Fruit fly (Drosophila melanogaster) whole organism, embryonic: ENCODE results near the gene CG7781.
A peak's percentile ranks its signal among the peaks of the same experiment; 100 is the strongest.

Experiments used
- ATbp ChIP-seq: fragments of 200-800 bp; sonication (Bioruptor generic); optimal IDR thresholded peaks from 2 replicates; lab custom pipeline; 2017; ENCODE audit warnings: missing biosample characterization, mild to moderate bottlenecking, missing genetic modification characterization, missing genetic modification reagents
- CG11085 ChIP-seq: fragments of 200-800 bp; sonication (Bioruptor generic); IDR thresholded peaks from 2 replicates; pipeline ENCODE4 v1.3.6; 2022; ENCODE audit warnings: missing biosample characterization, missing genetic modification characterization
- CG12744 ChIP-seq: fragments of 200-800 bp; sonication (Bioruptor generic); optimal IDR thresholded peaks from 2 replicates; lab custom pipeline; 2016; ENCODE audit warnings: missing biosample characterization, missing genetic modification characterization
- CG13287 ChIP-seq: fragments of 200-800 bp; sonication (Bioruptor generic); IDR thresholded peaks from 2 replicates; pipeline ENCODE4 v1.3.6; 2022; ENCODE audit warnings: missing biosample characterization, missing genetic modification characterization; ENCODE audit not compliant: partially characterized antibody
- CG14014 ChIP-seq: fragments of 200-800 bp; sonication (Bioruptor generic); IDR thresholded peaks from 2 replicates; pipeline ENCODE4 v1.3.6; 2022; ENCODE audit warnings: missing biosample characterization, missing genetic modification characterization
- CG14441 ChIP-seq: fragments of 200-800 bp; sonication (Bioruptor generic); IDR thresholded peaks from 2 replicates; pipeline ENCODE4 v1.3.6; 2022; ENCODE audit warnings: missing biosample characterization, missing genetic modification characterization
- CG14710 ChIP-seq: fragments of 200-800 bp; sonication (Bioruptor generic); optimal IDR thresholded peaks from 3 replicates; lab custom pipeline; 2019; ENCODE audit warnings: missing biosample characterization, mild to moderate bottlenecking, missing genetic modification characterization, moderate library complexity
- CG16863 ChIP-seq: fragments of 200-800 bp; sonication (Bioruptor generic); optimal IDR thresholded peaks from 3 replicates; lab custom pipeline; 2016; ENCODE audit warnings: missing biosample characterization, missing genetic modification characterization
- CG2678 ChIP-seq: fragments of 200-800 bp; sonication (Bioruptor generic); optimal IDR thresholded peaks from 3 replicates; lab custom pipeline; 2019; ENCODE audit warnings: missing biosample characterization, mild to moderate bottlenecking, missing genetic modification characterization, moderate library complexity
- CG3065 ChIP-seq: fragments of 200-800 bp; sonication (Bioruptor generic); optimal IDR thresholded peaks from 2 replicates; lab custom pipeline; 2016; ENCODE audit warnings: missing biosample characterization, missing genetic modification characterization
- CG34224 ChIP-seq: fragments of 200-800 bp; sonication (Bioruptor generic); IDR thresholded peaks from 3 replicates; pipeline ENCODE4 v1.3.6; 2022; ENCODE audit warnings: missing biosample characterization, missing genetic modification characterization; ENCODE audit not compliant: partially characterized antibody
- CG5180 ChIP-seq: fragments of 200-800 bp; sonication (Bioruptor generic); optimal IDR thresholded peaks from 3 replicates; lab custom pipeline; 2017; ENCODE audit warnings: missing biosample characterization, missing genetic modification characterization, mild to moderate bottlenecking, moderate library complexity, missing genetic modification reagents
- CG6272 ChIP-seq: fragments of 200-800 bp; sonication (Bioruptor generic); IDR thresholded peaks from 2 replicates; pipeline ENCODE4 v1.3.6; 2022; ENCODE audit warnings: missing biosample characterization, missing genetic modification characterization
- CG7928 ChIP-seq: fragments of 200-800 bp; sonication (Bioruptor generic); optimal IDR thresholded peaks from 2 replicates; lab custom pipeline; 2017; ENCODE audit warnings: missing biosample characterization, mild to moderate bottlenecking, missing genetic modification characterization
- CG8290 ChIP-seq, 3 experiments: fragments of 200-800 bp; sonication (Bioruptor generic); optimal IDR thresholded peaks; 2 replicates each; lab custom pipeline; 2016 to 2019; ENCODE audit warnings: missing biosample characterization in 3 of 3, missing genetic modification characterization in 3 of 3, mild to moderate bottlenecking in 2 of 3, moderate library complexity in 1 of 3
- CG8478 ChIP-seq: fragments of >200 bp; optimal IDR thresholded peaks from 2 replicates; lab custom pipeline; 2018
- CG9797 ChIP-seq: fragments of 200-800 bp; sonication (Bioruptor generic); optimal IDR thresholded peaks from 3 replicates; lab custom pipeline; 2018; ENCODE audit warnings: missing biosample characterization, mild to moderate bottlenecking, missing genetic modification characterization
- Chrac-16 ChIP-seq: fragments of 200-800 bp; sonication (Bioruptor generic); optimal IDR thresholded peaks from 3 replicates; lab custom pipeline; 2016; ENCODE audit warnings: missing biosample characterization, missing genetic modification characterization
- CkIIα-i1 ChIP-seq: fragments of 200-800 bp; sonication (Bioruptor generic); IDR thresholded peaks from 2 replicates; pipeline ENCODE4 v1.3.6; 2022; ENCODE audit warnings: missing biosample characterization, missing genetic modification characterization
- Dip2 ChIP-seq: fragments of 200-800 bp; sonication (Bioruptor generic); IDR thresholded peaks from 2 replicates; pipeline ENCODE4 v1.3.6; 2022; ENCODE audit warnings: missing biosample characterization, missing genetic modification characterization
- ERR ChIP-seq: fragments of 200-800 bp; sonication (Bioruptor generic); optimal IDR thresholded peaks from 2 replicates; lab custom pipeline; 2016; ENCODE audit warnings: missing biosample characterization, missing genetic modification characterization
- Hr78 ChIP-seq, 2 experiments: fragments of 200-800 bp in 1 of 2; fragments of >200 bp in 1 of 2; sonication (Bioruptor generic) in 1 of 2; optimal IDR thresholded peaks; 2 replicates each; lab custom pipeline; 2017 to 2019; ENCODE audit warnings: missing biosample characterization in 2 of 2, missing genetic modification characterization in 2 of 2, mild to moderate bottlenecking in 1 of 2, moderate library complexity in 1 of 2
- Lim3 ChIP-seq: fragments of 200-800 bp; sonication (Bioruptor generic); IDR thresholded peaks from 2 replicates; pipeline ENCODE4 v1.3.6; 2022; ENCODE audit warnings: missing biosample characterization, missing genetic modification characterization
- MESR4 ChIP-seq: fragments of 200-800 bp; sonication (Bioruptor generic); optimal IDR thresholded peaks from 2 replicates; lab custom pipeline; 2018; ENCODE audit warnings: missing biosample characterization, mild to moderate bottlenecking, missing genetic modification characterization, moderate library complexity
- Meics ChIP-seq: fragments of 200-800 bp; sonication (Bioruptor generic); optimal IDR thresholded peaks from 2 replicates; lab custom pipeline; 2017; ENCODE audit warnings: missing biosample characterization, mild to moderate bottlenecking, missing genetic modification characterization
- abd-A ChIP-seq: fragments of 200-800 bp; sonication (Bioruptor generic); optimal IDR thresholded peaks from 3 replicates; lab custom pipeline; 2019; ENCODE audit warnings: missing biosample characterization, mild to moderate bottlenecking, missing genetic modification characterization, moderate library complexity
- ac ChIP-seq: fragments of 200-800 bp; sonication (Bioruptor generic); optimal IDR thresholded peaks from 3 replicates; lab custom pipeline; 2017; ENCODE audit warnings: missing biosample characterization, mild to moderate bottlenecking, missing genetic modification characterization
- bab2 ChIP-seq: fragments of 200-800 bp; sonication (Bioruptor generic); optimal IDR thresholded peaks from 2 replicates; lab custom pipeline; 2016; ENCODE audit warnings: missing biosample characterization, missing genetic modification characterization
- ftz-f1 ChIP-seq: fragments of 200-800 bp; sonication (Bioruptor generic); optimal IDR thresholded peaks from 2 replicates; lab custom pipeline; 2016; ENCODE audit warnings: missing biosample characterization, missing genetic modification characterization
- gce ChIP-seq: fragments of 200-800 bp; sonication (Bioruptor generic); IDR thresholded peaks from 3 replicates; pipeline ENCODE4 v1.3.6; 2022; ENCODE audit warnings: missing biosample characterization, missing genetic modification characterization
- gcm ChIP-seq: fragments of 200-800 bp; sonication (Bioruptor generic); optimal IDR thresholded peaks from 2 replicates; lab custom pipeline; 2019; ENCODE audit warnings: missing biosample characterization, mild to moderate bottlenecking, missing genetic modification characterization, moderate library complexity
- gfzf ChIP-seq: fragments of 200-800 bp; sonication (Bioruptor generic); optimal IDR thresholded peaks from 2 replicates; lab custom pipeline; 2016; ENCODE audit warnings: missing biosample characterization, mild to moderate bottlenecking, missing genetic modification characterization, moderate library complexity
- grn ChIP-seq: fragments of 200-800 bp; sonication (Bioruptor generic); optimal IDR thresholded peaks from 3 replicates; lab custom pipeline; 2017; ENCODE audit warnings: missing biosample characterization, missing genetic modification characterization
- hb ChIP-seq: fragments of 200-800 bp; sonication (Bioruptor generic); IDR thresholded peaks from 3 replicates; pipeline ENCODE4 v1.3.6; 2022; ENCODE audit warnings: missing biosample characterization, missing genetic modification characterization; ENCODE audit not compliant: partially characterized antibody
- hkb ChIP-seq, 2 experiments: fragments of 200-800 bp in 1 of 2; fragments of >200 bp in 1 of 2; sonication (Bioruptor generic) in 1 of 2; IDR thresholded peaks in 1 of 2; optimal IDR thresholded peaks in 1 of 2; 2 replicates each; pipeline versions ENCODE4 v1.3.6 to Lab custom; 2017 to 2022; ENCODE audit warnings: missing biosample characterization in 1 of 2, missing genetic modification characterization in 1 of 2
- jigr1 ChIP-seq: fragments of 200-800 bp; sonication (Bioruptor generic); IDR thresholded peaks from 3 replicates; pipeline ENCODE4 v1.3.6; 2022; ENCODE audit warnings: missing biosample characterization, missing genetic modification characterization
- jumu ChIP-seq: fragments of 200-800 bp; sonication (Bioruptor generic); optimal IDR thresholded peaks from 3 replicates; lab custom pipeline; 2016; ENCODE audit warnings: missing biosample characterization, missing genetic modification characterization
- kni ChIP-seq: fragments of 200-800 bp; sonication (Bioruptor generic); optimal IDR thresholded peaks from 3 replicates; lab custom pipeline; 2017; ENCODE audit warnings: mild to moderate bottlenecking, missing biosample characterization, missing genetic modification reagents, missing genetic modification characterization
- knrl ChIP-seq: fragments of 200-800 bp; sonication (Bioruptor generic); IDR thresholded peaks from 3 replicates; pipeline ENCODE4 v1.3.6; 2022; ENCODE audit warnings: missing biosample characterization, missing genetic modification characterization; ENCODE audit not compliant: partially characterized antibody
- lab ChIP-seq: fragments of 200-800 bp; sonication (Bioruptor generic); optimal IDR thresholded peaks from 3 replicates; lab custom pipeline; 2017; ENCODE audit warnings: missing biosample characterization, missing genetic modification characterization, mild to moderate bottlenecking, moderate library complexity, missing genetic modification reagents
- luna ChIP-seq: fragments of 200-800 bp; sonication (Bioruptor generic); optimal IDR thresholded peaks from 2 replicates; lab custom pipeline; 2016; ENCODE audit warnings: missing biosample characterization, missing genetic modification characterization
- nmo ChIP-seq: fragments of 200-800 bp; sonication (Bioruptor generic); optimal IDR thresholded peaks from 2 replicates; lab custom pipeline; 2018; ENCODE audit warnings: missing biosample characterization, mild to moderate bottlenecking, missing genetic modification characterization, moderate library complexity
- odd ChIP-seq: fragments of 200-800 bp; sonication (Bioruptor generic); optimal IDR thresholded peaks from 2 replicates; lab custom pipeline; 2017; ENCODE audit warnings: missing biosample characterization, mild to moderate bottlenecking, missing genetic modification characterization
- pfk ChIP-seq: fragments of 200-800 bp; sonication (Bioruptor generic); optimal IDR thresholded peaks from 2 replicates; lab custom pipeline; 2018; ENCODE audit warnings: missing biosample characterization, mild to moderate bottlenecking, missing genetic modification characterization, moderate library complexity
- pros ChIP-seq: fragments of 200-800 bp; sonication (Bioruptor generic); optimal IDR thresholded peaks from 3 replicates; lab custom pipeline; 2019; ENCODE audit warnings: missing biosample characterization, mild to moderate bottlenecking, missing genetic modification characterization, moderate library complexity
- sens-2 ChIP-seq: fragments of 200-800 bp; sonication (Bioruptor generic); IDR thresholded peaks from 2 replicates; pipeline ENCODE4 v1.3.6; 2022; ENCODE audit warnings: missing biosample characterization, missing genetic modification characterization
- slbo ChIP-seq: fragments of 200-800 bp; sonication (Bioruptor generic); IDR thresholded peaks from 2 replicates; pipeline ENCODE4 v1.3.6; 2022; ENCODE audit warnings: missing biosample characterization, missing genetic modification characterization
- tio ChIP-seq: fragments of 200-800 bp; sonication (Bioruptor generic); optimal IDR thresholded peaks from 2 replicates; lab custom pipeline; 2017; ENCODE audit warnings: missing biosample characterization, missing genetic modification characterization, inconsistent platforms
- tx ChIP-seq: fragments of 200-800 bp; sonication (Bioruptor generic); optimal IDR thresholded peaks from 2 replicates; lab custom pipeline; 2016; ENCODE audit warnings: missing biosample characterization, missing genetic modification characterization
- unc-4 ChIP-seq: fragments of 200-800 bp; sonication (Bioruptor generic); IDR thresholded peaks from 2 replicates; pipeline ENCODE4 v1.3.6; 2022; ENCODE audit warnings: missing biosample characterization, missing genetic modification characterization; ENCODE audit not compliant: partially characterized antibody
- z ChIP-seq: fragments of 200-800 bp; sonication (Bioruptor generic); IDR thresholded peaks from 3 replicates; pipeline ENCODE4 v1.3.6; 2022; ENCODE audit warnings: missing biosample characterization, missing genetic modification characterization

Gene CG7781

DNA sequence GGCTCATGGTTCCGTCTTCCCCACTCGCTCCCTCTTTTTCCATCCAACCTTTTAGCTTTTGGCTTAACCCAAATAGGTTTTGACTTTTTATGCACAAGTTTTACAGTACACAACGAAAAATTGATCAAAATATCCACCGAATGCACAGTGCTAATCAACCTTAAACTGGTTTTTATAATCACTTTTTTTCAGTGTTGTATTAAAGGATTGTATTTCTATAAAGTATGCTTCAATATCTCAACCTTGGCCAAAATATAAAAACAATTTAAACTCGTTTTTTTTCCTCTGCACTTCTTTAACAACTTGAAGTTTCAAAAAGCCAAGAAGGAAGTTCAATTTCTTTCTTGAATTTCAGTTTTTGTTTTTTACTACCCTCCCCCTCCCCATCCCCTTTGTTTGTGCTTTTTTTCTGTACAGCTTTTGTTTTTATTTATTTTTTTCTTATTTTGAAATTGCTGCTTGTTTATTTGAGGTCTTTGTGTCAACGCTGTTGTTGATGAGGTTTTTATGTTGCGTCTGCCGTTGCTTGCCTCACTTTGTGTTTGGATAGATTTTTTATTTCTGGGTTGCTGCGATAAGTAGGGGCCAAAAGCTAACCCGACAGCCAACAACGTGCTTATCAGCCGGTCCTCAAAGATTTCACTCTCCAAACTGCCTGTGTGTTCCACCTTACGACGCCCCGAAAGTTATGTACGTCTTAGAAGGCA is 40.1 kb downstream of the CG7781 start (continued):
- TF ChIP-seq luna (GFP tag; lab: Kevin White, UChicago): no peak
- no peak for TF ChIP-seq CG13287
- TF ChIP-seq Chrac-16: no peak
- no peak for TF ChIP-seq CG14710
- no peak for TF ChIP-seq MESR4 (GFP tag; lab: Kevin White, UChicago)
- TF ChIP-seq hkb (optimal IDR thresholded peaks at IDR 0.05; lab: Kevin White, UChicago): no peak
- no peak for TF ChIP-seq hkb (GFP tag; IDR thresholded peaks at IDR 0.05; lab: Robert Waterston, UW)
- TF ChIP-seq hb (GFP tag; lab: Robert Waterston, UW): no peak
- no peak for TF ChIP-seq tio (GFP tag; lab: Kevin White, UChicago)
- no peak for TF ChIP-seq CkIIα-i1 (GFP tag; lab: Robert Waterston, UW)
- TF ChIP-seq CG8290 (GFP tag; optimal IDR thresholded peaks at IDR 0.05; lab: Kevin White, UChicago): no peak
- TF ChIP-seq CG8290 (tag; optimal IDR thresholded peaks at IDR 0.05; lab: Kevin White, UChicago): no peak
- TF ChIP-seq odd (GFP tag; lab: Kevin White, UChicago): peak; percentile 4
- TF ChIP-seq slbo (GFP tag; lab: Robert Waterston, UW): no peak
- no peak for TF ChIP-seq tx (GFP tag; lab: Kevin White, UChicago)
- TF ChIP-seq z (GFP tag; lab: Robert Waterston, UW): no peak
- no peak for TF ChIP-seq Dip2
- TF ChIP-seq CG3065 (GFP tag; lab: Kevin White, UChicago): no peak
- TF ChIP-seq Lim3 (GFP tag; lab: Robert Waterston, UW): no peak
- peak; percentile 19 for TF ChIP-seq CG2678 (tag; lab: Kevin White, UChicago)
- peak; percentile 33 for TF ChIP-seq CG5180 (GFP tag; lab: Kevin White, UChicago)
- TF ChIP-seq CG11085 (GFP tag; lab: Robert Waterston, UW): no peak
- TF ChIP-seq jigr1 (GFP tag; lab: Robert Waterston, UW): no peak
- TF ChIP-seq ftz-f1 (GFP tag; lab: Kevin White, UChicago): no peak
- no peak; the same call in 1 of the 2 replicates for TF ChIP-seq CG14014 (GFP tag; lab: Robert Waterston, UW)
- peak; percentile 27 for TF ChIP-seq lab (GFP tag; lab: Kevin White, UChicago)
- no peak for TF ChIP-seq unc-4
- no peak for TF ChIP-seq ERR (GFP tag; lab: Kevin White, UChicago)
- TF ChIP-seq CG8478 (lab: Kevin White, UChicago): no peak
- TF ChIP-seq jumu: no peak
- TF ChIP-seq bab2 (GFP tag; lab: Kevin White, UChicago): no peak
- no peak for TF ChIP-seq CG34224 (GFP tag; lab: Robert Waterston, UW)
- TF ChIP-seq CG7928: no peak
- TF ChIP-seq ATbp (GFP tag; lab: Kevin White, UChicago): peak; percentile 80
- TF ChIP-seq knrl (GFP tag; lab: Robert Waterston, UW): no peak
- TF ChIP-seq nmo (GFP tag; lab: Kevin White, UChicago): peak; percentile 33
- no peak for TF ChIP-seq CG6272
- no peak for TF ChIP-seq CG14441
- no peak for TF ChIP-seq CG12744 (GFP tag; lab: Kevin White, UChicago)
- TF ChIP-seq gfzf (GFP tag; lab: Kevin White, UChicago): no peak

DNA sequence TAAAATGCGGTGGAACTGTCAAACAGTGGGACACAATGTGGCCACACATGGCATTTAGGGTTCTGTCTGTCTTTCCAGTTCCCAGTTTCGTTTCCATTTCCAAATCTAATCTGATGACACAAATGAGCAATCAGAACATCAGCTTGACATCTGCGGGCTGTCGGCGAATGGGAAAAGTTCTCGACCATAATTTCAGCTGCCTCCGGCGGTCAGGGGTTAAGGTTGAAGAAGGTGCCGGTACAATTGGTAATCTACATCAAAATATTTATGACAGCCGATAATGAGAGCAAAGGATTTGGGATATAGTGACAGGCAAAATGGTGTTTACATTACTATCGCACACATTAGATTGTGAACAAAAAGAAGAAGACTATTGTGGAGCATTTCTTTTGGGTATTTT is 43.3 kb downstream of the CG7781 start:
- TF ChIP-seq pros (GFP tag; lab: Kevin White, UChicago): peak; percentile 71
- peak; percentile 89 for TF ChIP-seq grn (GFP tag; lab: Kevin White, UChicago)
- TF ChIP-seq CG16863 (GFP tag; lab: Kevin White, UChicago): no peak
- TF ChIP-seq pfk (GFP tag; lab: Kevin White, UChicago): no peak
- TF ChIP-seq ac (GFP tag; lab: Kevin White, UChicago): peak; percentile 67
- no peak for TF ChIP-seq Meics (GFP tag; lab: Kevin White, UChicago)
- peak; percentile 8 for TF ChIP-seq abd-A (tag; lab: Kevin White, UChicago)
- TF ChIP-seq gcm: peak; percentile 69
- 0 out of 2 replicates have a peak, but pooled peaks have one; percentile 25 for TF ChIP-seq sens-2 (GFP tag; lab: Robert Waterston, UW)
- peak; percentile 11 for TF ChIP-seq kni
- no peak for TF ChIP-seq gce (GFP tag; lab: Robert Waterston, UW)
- peak in 1 of 2 experiments; percentile 84 for TF ChIP-seq Hr78 (GFP tag; optimal IDR thresholded peaks at IDR 0.05; lab: Kevin White, UChicago)
- TF ChIP-seq CG9797 (GFP tag; lab: Kevin White, UChicago): no peak
